Fruit fly (Drosophila melanogaster) whole organism, wandering third instar larva: ENCODE results near the gene CG15927.

Experiments
- HLH106 ChIP-seq: fragments of 200-800 bp; optimal IDR thresholded peaks from 3 replicates; lab custom pipeline; 2019; ENCODE audit warnings: missing biosample characterization, mild to moderate bottlenecking, missing genetic modification characterization, moderate library complexity
- Hr78 ChIP-seq: fragments of >200 bp; optimal IDR thresholded peaks from 2 replicates; lab custom pipeline; 2017; ENCODE audit warnings: missing biosample characterization, missing genetic modification characterization
- OdsH ChIP-seq: fragments of 200-800 bp; sonication (Bioruptor generic); optimal IDR thresholded peaks from 2 replicates; lab custom pipeline; 2016; ENCODE audit warnings: missing biosample characterization, mild to moderate bottlenecking, missing genetic modification characterization
- Sp1 ChIP-seq: fragments of 200-800 bp; sonication (Bioruptor generic); optimal IDR thresholded peaks from 3 replicates; lab custom pipeline; 2019; ENCODE audit warnings: missing biosample characterization, mild to moderate bottlenecking, missing genetic modification characterization, moderate library complexity
- brk ChIP-seq: fragments of 200-800 bp; sonication (Bioruptor generic); optimal IDR thresholded peaks from 2 replicates; lab custom pipeline; 2016; ENCODE audit warnings: missing biosample characterization, mild to moderate bottlenecking, missing genetic modification characterization
- dl ChIP-seq, 2 experiments: fragments of 175-275, 200-275 bp in 1 of 2; fragments of 200-275 bp in 1 of 2; sonication (Bioruptor generic); optimal IDR thresholded peaks; lab custom pipeline; 2018; ENCODE audit warnings: mild to moderate bottlenecking in 2 of 2, missing biosample characterization in 2 of 2, missing genetic modification characterization in 2 of 2, moderate library complexity in 2 of 2; ENCODE audit not compliant: partially characterized antibody in 2 of 2, insufficient read depth in 1 of 2
- foxo ChIP-seq, 2 experiments: fragments of 200-800 bp; sonication (Bioruptor generic); optimal IDR thresholded peaks; 2 replicates in 1 of 2; 3 replicates in 1 of 2; lab custom pipeline; 2016 to 2017; ENCODE audit warnings: missing biosample characterization in 2 of 2, missing genetic modification characterization in 2 of 2
- h ChIP-seq: fragments of 200-800 bp; sonication (Bioruptor generic); optimal IDR thresholded peaks from 3 replicates; lab custom pipeline; 2016; ENCODE audit warnings: missing biosample characterization, mild to moderate bottlenecking, missing genetic modification characterization
- lola ChIP-seq: fragments of >200 bp; optimal IDR thresholded peaks from 2 replicates; lab custom pipeline; 2017; ENCODE audit warnings: missing biosample characterization, missing genetic modification characterization

DNA sequence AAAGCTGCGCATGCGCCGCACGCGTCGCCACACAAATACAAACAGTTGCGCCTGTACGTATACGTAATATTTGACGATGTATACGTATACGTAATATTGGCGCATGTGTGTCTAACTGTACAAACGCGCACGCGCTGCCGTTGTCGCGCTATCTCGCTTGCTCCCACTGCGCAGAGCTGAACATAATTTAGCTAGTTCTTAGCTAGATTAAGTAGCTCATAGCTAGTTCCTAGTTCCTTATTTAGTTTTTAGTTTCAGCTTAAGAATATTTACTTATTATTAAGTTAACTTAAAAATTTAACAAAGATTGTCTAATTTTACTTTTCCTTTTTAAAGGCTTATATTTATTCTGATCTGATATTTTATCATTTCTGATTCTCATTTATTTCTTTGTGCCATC, 25.8 kb downstream of the CG15927 start:
- TF ChIP-seq HLH106 (tag; lab: Kevin White, UChicago) (no peak), foxo (GFP tag; optimal IDR thresholded peaks at IDR 0.05; lab: Kevin White, UChicago) (no peak), lola (GFP tag; lab: Kevin White, UChicago) (no peak), brk (GFP tag; lab: Kevin White, UChicago) (no peak), dl (GFP tag; optimal IDR thresholded peaks at IDR 0.05; lab: Kevin White, UChicago; ENCODE audit: insufficient read depth in 1 of 2, partially characterized antibody in 2 of 2) (no peak), Hr78 (no peak), Sp1 (GFP tag; lab: Kevin White, UChicago) (no peak), h (GFP tag; lab: Kevin White, UChicago) (peak; percentile 63), OdsH (GFP tag; lab: Kevin White, UChicago) (no peak)
